Fruit fly (Drosophila melanogaster) whole organism, embryonic: ENCODE results near the gene LanB1.

Source experiments
- Ada2b ChIP-seq: fragments of 200-800 bp; sonication (Bioruptor generic); IDR thresholded peaks from 2 replicates; pipeline ENCODE4 v1.3.6; 2022; ENCODE audit warnings: missing biosample characterization, missing genetic modification characterization
- Awh ChIP-seq: fragments of 200-800 bp; sonication (Bioruptor generic); IDR thresholded peaks from 2 replicates; pipeline ENCODE4, ENCODE4 v1.3.6; 2022; ENCODE audit warnings: missing biosample characterization, missing genetic modification characterization
- B-H2 ChIP-seq: fragments of 200-800 bp; sonication (Bioruptor generic); optimal IDR thresholded peaks from 2 replicates; lab custom pipeline; 2018; ENCODE audit warnings: missing biosample characterization, mild to moderate bottlenecking, missing genetic modification characterization
- Blimp-1 ChIP-seq: fragments of 200-800 bp; sonication (Bioruptor generic); optimal IDR thresholded peaks from 3 replicates; lab custom pipeline; 2018; ENCODE audit warnings: missing biosample characterization, missing genetic modification characterization, mild to moderate bottlenecking, moderate library complexity, missing genetic modification reagents
- CG10147 ChIP-seq: fragments of 200-800 bp; sonication (Bioruptor generic); optimal IDR thresholded peaks from 2 replicates; lab custom pipeline; 2019; ENCODE audit warnings: missing biosample characterization, mild to moderate bottlenecking, missing genetic modification characterization, moderate library complexity
- CG10431 ChIP-seq: fragments of 200-800 bp; sonication (Bioruptor generic); optimal IDR thresholded peaks from 3 replicates; lab custom pipeline; 2018; ENCODE audit warnings: missing biosample characterization, mild to moderate bottlenecking, missing genetic modification characterization
- CG11560 ChIP-seq: fragments of 200-800 bp; sonication (Bioruptor generic); IDR thresholded peaks from 3 replicates; pipeline ENCODE4 v1.3.6; 2022; ENCODE audit warnings: missing biosample characterization, missing genetic modification characterization
- CG12071 ChIP-seq: fragments of 200-800 bp; sonication (Bioruptor generic); optimal IDR thresholded peaks from 3 replicates; lab custom pipeline; 2018; ENCODE audit warnings: missing biosample characterization, mild to moderate bottlenecking, missing genetic modification characterization
- CG12391 ChIP-seq: fragments of 200-800 bp; sonication (Bioruptor generic); optimal IDR thresholded peaks from 3 replicates; lab custom pipeline; 2018; ENCODE audit warnings: missing biosample characterization, mild to moderate bottlenecking, missing genetic modification characterization, moderate library complexity
- CG14014 ChIP-seq: fragments of 200-800 bp; sonication (Bioruptor generic); IDR thresholded peaks from 2 replicates; pipeline ENCODE4 v1.3.6; 2022; ENCODE audit warnings: missing biosample characterization, missing genetic modification characterization
- CG15011 ChIP-seq: fragments of 200-800 bp; sonication (Bioruptor generic); optimal IDR thresholded peaks from 3 replicates; lab custom pipeline; 2018; ENCODE audit warnings: missing biosample characterization, mild to moderate bottlenecking, missing genetic modification characterization
- CG15073 ChIP-seq: fragments of 200-800 bp; sonication (Bioruptor generic); optimal IDR thresholded peaks from 2 replicates; lab custom pipeline; 2016; ENCODE audit warnings: missing biosample characterization, missing genetic modification characterization
- CG15269 ChIP-seq: fragments of 200-800 bp; sonication (Bioruptor generic); optimal IDR thresholded peaks from 2 replicates; lab custom pipeline; 2018; ENCODE audit warnings: missing biosample characterization, mild to moderate bottlenecking, missing genetic modification characterization, moderate library complexity
- CG2120 ChIP-seq: fragments of 200-800 bp; sonication (Bioruptor generic); optimal IDR thresholded peaks from 3 replicates; lab custom pipeline; 2016; ENCODE audit warnings: missing biosample characterization, missing genetic modification characterization
- CG32767 ChIP-seq: fragments of 200-800 bp; sonication (Bioruptor generic); IDR thresholded peaks from 2 replicates; pipeline ENCODE4 v1.3.6; 2022; ENCODE audit warnings: missing biosample characterization, missing genetic modification characterization
- CG4404 ChIP-seq: fragments of 200-800 bp; sonication (Bioruptor generic); IDR thresholded peaks from 2 replicates; pipeline ENCODE4 v1.3.6; 2022; ENCODE audit warnings: missing biosample characterization, missing genetic modification characterization
- CG6813 ChIP-seq: fragments of 200-800 bp; sonication (Bioruptor generic); optimal IDR thresholded peaks from 2 replicates; lab custom pipeline; 2017; ENCODE audit warnings: missing biosample characterization, missing genetic modification characterization, mild to moderate bottlenecking, moderate library complexity, missing genetic modification reagents
- CG7839 ChIP-seq: fragments of 200-800 bp; sonication (Bioruptor generic); optimal IDR thresholded peaks from 3 replicates; lab custom pipeline; 2018; ENCODE audit warnings: missing biosample characterization, mild to moderate bottlenecking, missing genetic modification characterization, moderate library complexity
- CG9727 ChIP-seq: fragments of 200-800 bp; sonication (Bioruptor generic); optimal IDR thresholded peaks from 3 replicates; lab custom pipeline; 2017; ENCODE audit warnings: missing biosample characterization, mild to moderate bottlenecking, missing genetic modification characterization
- CG9797 ChIP-seq: fragments of 200-800 bp; sonication (Bioruptor generic); optimal IDR thresholded peaks from 3 replicates; lab custom pipeline; 2018; ENCODE audit warnings: missing biosample characterization, mild to moderate bottlenecking, missing genetic modification characterization
- CG9932 ChIP-seq: fragments of 200-800 bp; sonication (Bioruptor generic); IDR thresholded peaks from 2 replicates; pipeline ENCODE4 v1.3.6; 2022; ENCODE audit warnings: missing biosample characterization, missing genetic modification characterization
- CoRest ChIP-seq: fragments of 200-800 bp; sonication (Bioruptor generic); optimal IDR thresholded peaks from 3 replicates; lab custom pipeline; 2018; ENCODE audit warnings: missing biosample characterization, mild to moderate bottlenecking, missing genetic modification characterization, moderate library complexity
- Hr3 ChIP-seq: fragments of 200-800 bp; sonication (Bioruptor generic); optimal IDR thresholded peaks from 3 replicates; lab custom pipeline; 2016; ENCODE audit warnings: missing biosample characterization, missing genetic modification characterization
- Neu2 ChIP-seq: fragments of 200-800 bp; sonication (Bioruptor generic); optimal IDR thresholded peaks from 3 replicates; lab custom pipeline; 2016; ENCODE audit warnings: missing biosample characterization, missing genetic modification characterization, borderline replicate concordance
- Nf-YB ChIP-seq: fragments of 200-800 bp; sonication (Bioruptor generic); optimal IDR thresholded peaks from 3 replicates; lab custom pipeline; 2019; ENCODE audit warnings: missing biosample characterization, mild to moderate bottlenecking, missing genetic modification characterization, moderate library complexity
- Pdp1 ChIP-seq, 2 experiments: fragments of 200-800 bp; sonication (Bioruptor generic); optimal IDR thresholded peaks; 3 replicates each; lab custom pipeline; 2016; ENCODE audit warnings: missing biosample characterization in 2 of 2, missing genetic modification characterization in 2 of 2, mild to moderate bottlenecking in 1 of 2, moderate library complexity in 1 of 2
- Rx ChIP-seq: fragments of 200-800 bp; sonication (Bioruptor generic); IDR thresholded peaks from 2 replicates; pipeline ENCODE4 v1.3.6; 2022; ENCODE audit warnings: missing biosample characterization, missing genetic modification characterization
- Spps ChIP-seq: fragments of 200-800 bp; sonication (Bioruptor generic); optimal IDR thresholded peaks from 2 replicates; lab custom pipeline; 2018; ENCODE audit warnings: missing biosample characterization, mild to moderate bottlenecking, missing genetic modification characterization
- Stat92E ChIP-seq, 3 experiments: fragments of >200 bp in 2 of 3; fragments of 200-800 bp in 1 of 3; sonication (Bioruptor generic) in 1 of 3; optimal IDR thresholded peaks; 2 replicates each; lab custom pipeline; 2017 to 2019; ENCODE audit warnings: missing biosample characterization in 3 of 3, missing genetic modification characterization in 3 of 3, mild to moderate bottlenecking in 1 of 3, moderate library complexity in 1 of 3
- br ChIP-seq: fragments of >200 bp; optimal IDR thresholded peaks from 2 replicates; lab custom pipeline; 2017
- caup ChIP-seq: fragments of 200-800 bp; sonication (Bioruptor generic); optimal IDR thresholded peaks from 3 replicates; lab custom pipeline; 2017; ENCODE audit warnings: missing biosample characterization, mild to moderate bottlenecking, missing genetic modification characterization, moderate library complexity; ENCODE audit not compliant: severe bottlenecking
- dm ChIP-seq: fragments of 200-800 bp; sonication (Bioruptor generic); optimal IDR thresholded peaks from 3 replicates; lab custom pipeline; 2016; ENCODE audit warnings: missing biosample characterization, missing genetic modification characterization
- emc ChIP-seq: fragments of 200-800 bp; sonication (Bioruptor generic); optimal IDR thresholded peaks from 2 replicates; lab custom pipeline; 2016; ENCODE audit warnings: missing biosample characterization, missing genetic modification characterization
- eyg ChIP-seq: fragments of 200-800 bp; sonication (Bioruptor generic); optimal IDR thresholded peaks from 3 replicates; lab custom pipeline; 2016; ENCODE audit warnings: missing biosample characterization, missing genetic modification characterization
- gce ChIP-seq: fragments of 200-800 bp; sonication (Bioruptor generic); IDR thresholded peaks from 3 replicates; pipeline ENCODE4 v1.3.6; 2022; ENCODE audit warnings: missing biosample characterization, missing genetic modification characterization
- gem ChIP-seq: fragments of 200-800 bp; sonication (Bioruptor generic); optimal IDR thresholded peaks from 2 replicates; lab custom pipeline; 2019; ENCODE audit warnings: missing biosample characterization, mild to moderate bottlenecking, missing genetic modification characterization, moderate library complexity
- grau ChIP-seq: fragments of 200-800 bp; optimal IDR thresholded peaks from 3 replicates; lab custom pipeline; 2019; ENCODE audit warnings: missing biosample characterization, mild to moderate bottlenecking, missing genetic modification characterization, moderate library complexity
- jigr1 ChIP-seq: fragments of 200-800 bp; sonication (Bioruptor generic); IDR thresholded peaks from 3 replicates; pipeline ENCODE4 v1.3.6; 2022; ENCODE audit warnings: missing biosample characterization, missing genetic modification characterization
- jing ChIP-seq: fragments of 200-800 bp; sonication (Bioruptor generic); optimal IDR thresholded peaks from 2 replicates; lab custom pipeline; 2018; ENCODE audit warnings: missing biosample characterization, mild to moderate bottlenecking, missing genetic modification characterization
- nom ChIP-seq: fragments of 200-800 bp; sonication (Bioruptor generic); optimal IDR thresholded peaks from 2 replicates; lab custom pipeline; 2017; ENCODE audit warnings: missing biosample characterization, missing genetic modification characterization, mild to moderate bottlenecking, moderate library complexity, missing genetic modification reagents
- phol ChIP-seq: fragments of 200-800 bp; sonication (Bioruptor generic); optimal IDR thresholded peaks from 3 replicates; lab custom pipeline; 2018; ENCODE audit warnings: missing biosample characterization, mild to moderate bottlenecking, missing genetic modification characterization, moderate library complexity
- rib ChIP-seq: fragments of 200-800 bp; sonication (Bioruptor generic); IDR thresholded peaks from 2 replicates; pipeline ENCODE4 v1.3.6; 2022; ENCODE audit warnings: missing biosample characterization, missing genetic modification characterization
- sens-2 ChIP-seq: fragments of 200-800 bp; sonication (Bioruptor generic); IDR thresholded peaks from 2 replicates; pipeline ENCODE4 v1.3.6; 2022; ENCODE audit warnings: missing biosample characterization, missing genetic modification characterization
- sisA ChIP-seq: fragments of 200-800 bp; sonication (Bioruptor generic); IDR thresholded peaks from 2 replicates; pipeline ENCODE4 v1.3.6; 2022; ENCODE audit warnings: missing biosample characterization, missing genetic modification characterization
- tgo ChIP-seq: fragments of 200-800 bp; sonication (Bioruptor generic); IDR thresholded peaks from 3 replicates; pipeline ENCODE4 v1.3.6; 2022; ENCODE audit warnings: missing biosample characterization, missing genetic modification characterization
- unpg ChIP-seq: fragments of 200-800 bp; sonication (Bioruptor generic); optimal IDR thresholded peaks from 3 replicates; lab custom pipeline; 2018; ENCODE audit warnings: missing biosample characterization, mild to moderate bottlenecking, missing genetic modification characterization, moderate library complexity
- vfl ChIP-seq: fragments of 200-800 bp; sonication (Bioruptor generic); optimal IDR thresholded peaks from 2 replicates; lab custom pipeline; 2016; ENCODE audit warnings: missing biosample characterization, missing genetic modification characterization

The LanB1 gene

DNA sequence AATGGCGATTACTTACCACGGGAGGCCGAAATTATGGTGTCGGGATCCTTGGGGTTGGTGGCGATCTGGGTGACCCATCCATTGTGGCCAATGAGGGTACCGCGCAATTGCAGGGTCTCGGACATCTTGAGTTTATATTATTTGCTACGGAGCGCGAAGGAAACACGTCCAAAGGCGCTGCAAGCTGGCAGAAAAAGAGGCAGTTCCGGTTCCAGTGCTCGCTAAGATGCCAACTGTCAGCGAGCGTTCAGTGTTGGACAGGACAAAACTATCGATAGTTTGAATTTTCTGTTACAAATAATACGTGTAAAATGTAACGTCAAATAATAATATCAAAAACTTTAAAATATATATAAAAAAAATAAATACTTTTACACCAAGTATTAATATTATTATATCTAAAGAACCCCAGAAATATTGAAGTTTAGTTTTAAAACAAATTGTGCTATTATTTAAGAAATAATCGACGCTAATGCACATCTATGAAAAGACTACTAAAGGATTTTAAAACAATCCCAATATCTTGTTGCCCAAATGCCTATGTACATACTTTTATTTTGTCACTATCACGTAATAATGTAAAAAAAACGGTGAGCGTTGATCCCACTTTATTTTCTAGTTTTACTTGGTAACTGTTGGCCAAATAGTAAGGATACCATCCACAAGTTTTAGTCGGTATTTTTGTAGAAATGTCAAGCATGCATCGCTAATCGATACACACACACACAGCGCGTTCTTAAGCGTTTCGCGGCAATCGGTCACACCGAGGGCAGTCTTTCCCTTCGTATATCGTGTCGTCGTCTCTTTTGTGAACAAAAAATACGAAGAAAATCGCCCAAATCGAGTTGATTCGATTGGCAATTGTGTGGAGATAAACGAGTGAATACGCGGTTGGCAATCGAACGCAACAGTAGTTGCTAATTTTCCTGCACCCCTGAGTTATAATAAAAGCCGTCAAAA lies 16.1 kb downstream of the LanB1 start, which contains the start of the genes Rack1 and mts:
Rack1 (minus strand) TSS at position 271 of the 960 bp plus-strand sequence.
mts (plus strand) TSS at position 606 of the 960 bp plus-strand sequence.
- peak; percentile 89 for TF ChIP-seq CG9727 (GFP tag; lab: Kevin White, UChicago)
- TF ChIP-seq gem (tag; lab: Kevin White, UChicago) = peak; percentile 68
- peak; percentile 81 for TF ChIP-seq CG14014 (GFP tag; lab: Robert Waterston, UW)
- peak; percentile 82 for TF ChIP-seq CG7839 (tag; lab: Kevin White, UChicago)
- TF ChIP-seq tgo (GFP tag; lab: Robert Waterston, UW) = peak; percentile 67
- TF ChIP-seq gce (GFP tag; lab: Robert Waterston, UW) = peak; percentile 88; the same call in 2 of the 3 replicates
- peak; percentile 89 for TF ChIP-seq CG10431
- peak; percentile 73 for TF ChIP-seq grau (tag; lab: Kevin White, UChicago)
- TF ChIP-seq sisA = peak; percentile 48; the same call in 1 of the 2 replicates
- peak; percentile 67 for TF ChIP-seq Nf-YB
- TF ChIP-seq jigr1 (GFP tag; lab: Robert Waterston, UW) = no peak
- peak; percentile 40 for TF ChIP-seq jing (GFP tag; lab: Kevin White, UChicago)
- TF ChIP-seq br (lab: Kevin White, UChicago) = no peak
- peak; percentile 96 for TF ChIP-seq caup (GFP tag; lab: Kevin White, UChicago)
- peak; percentile 92 for TF ChIP-seq dm
- peak; percentile 81 for TF ChIP-seq Awh (GFP tag; lab: Robert Waterston, UW)
- TF ChIP-seq Neu2 (GFP tag; lab: Kevin White, UChicago) = no peak
- TF ChIP-seq nom = peak; percentile 89
- TF ChIP-seq Spps = peak; percentile 33
- TF ChIP-seq CG6813 (GFP tag; lab: Kevin White, UChicago) = peak; percentile 94
- TF ChIP-seq unpg = peak; percentile 83
- TF ChIP-seq CG2120 (GFP tag; lab: Kevin White, UChicago) = peak; percentile 69
- TF ChIP-seq CG4404 = no peak
- peak; percentile 60 for TF ChIP-seq CG10147
- peak; percentile 58 for TF ChIP-seq Hr3 (GFP tag; lab: Kevin White, UChicago)
- peak; percentile 82 for TF ChIP-seq CG15269 (tag; lab: Kevin White, UChicago)
- peak; percentile 80 for TF ChIP-seq CG15011 (GFP tag; lab: Kevin White, UChicago)
- TF ChIP-seq CG9932 (GFP tag; lab: Robert Waterston, UW) = peak; percentile 86
- peak; percentile 82 for TF ChIP-seq vfl (GFP tag; lab: Kevin White, UChicago)
- peak; percentile 71 for TF ChIP-seq CG9797 (GFP tag; lab: Kevin White, UChicago)
- peak; percentile 63 for TF ChIP-seq CoRest (tag; lab: Kevin White, UChicago)
- peak; percentile 81 for TF ChIP-seq sens-2 (GFP tag; lab: Robert Waterston, UW)
- TF ChIP-seq Rx (GFP tag; lab: Robert Waterston, UW) = peak; percentile 74
- TF ChIP-seq CG32767 (GFP tag; lab: Robert Waterston, UW) = peak; percentile 49; the same call in 1 of the 2 replicates
- peak; percentile 69 for TF ChIP-seq rib (GFP tag; lab: Robert Waterston, UW)
- no peak for TF ChIP-seq CG15073
- peak; percentile 84 for TF ChIP-seq CG12391 (tag; lab: Kevin White, UChicago)
- peak; percentile 77 for TF ChIP-seq phol (tag; lab: Kevin White, UChicago)
- TF ChIP-seq B-H2 = peak; percentile 96
- TF ChIP-seq Pdp1 (GFP tag; optimal IDR thresholded peaks at IDR 0.05; lab: Kevin White, UChicago) = peak; percentile 48 to 63
- peak; percentile 92 for TF ChIP-seq CG12071 (GFP tag; lab: Kevin White, UChicago)
- TF ChIP-seq eyg (GFP tag; lab: Kevin White, UChicago) = peak; percentile 66
- peak; percentile 28 for TF ChIP-seq Blimp-1 (GFP tag; lab: Kevin White, UChicago)
- TF ChIP-seq CG11560 (tag; lab: Robert Waterston, UW) = no peak; the same call in 1 of the 3 replicates
- TF ChIP-seq emc (GFP tag; lab: Kevin White, UChicago) = peak; percentile 64
- TF ChIP-seq Stat92E (GFP tag; optimal IDR thresholded peaks at IDR 0.05; lab: Kevin White, UChicago) = peak in 1 of 3 experiments; percentile 53
- TF ChIP-seq Ada2b (GFP tag; lab: Robert Waterston, UW) = peak; percentile 38; the same call in 1 of the 2 replicates
